Fruit fly (Drosophila melanogaster): ENCODE measurements around the gene CG1529.
A peak's percentile ranks its signal among the peaks of the same experiment; 100 is the strongest.

Gene CG1529

DNA sequence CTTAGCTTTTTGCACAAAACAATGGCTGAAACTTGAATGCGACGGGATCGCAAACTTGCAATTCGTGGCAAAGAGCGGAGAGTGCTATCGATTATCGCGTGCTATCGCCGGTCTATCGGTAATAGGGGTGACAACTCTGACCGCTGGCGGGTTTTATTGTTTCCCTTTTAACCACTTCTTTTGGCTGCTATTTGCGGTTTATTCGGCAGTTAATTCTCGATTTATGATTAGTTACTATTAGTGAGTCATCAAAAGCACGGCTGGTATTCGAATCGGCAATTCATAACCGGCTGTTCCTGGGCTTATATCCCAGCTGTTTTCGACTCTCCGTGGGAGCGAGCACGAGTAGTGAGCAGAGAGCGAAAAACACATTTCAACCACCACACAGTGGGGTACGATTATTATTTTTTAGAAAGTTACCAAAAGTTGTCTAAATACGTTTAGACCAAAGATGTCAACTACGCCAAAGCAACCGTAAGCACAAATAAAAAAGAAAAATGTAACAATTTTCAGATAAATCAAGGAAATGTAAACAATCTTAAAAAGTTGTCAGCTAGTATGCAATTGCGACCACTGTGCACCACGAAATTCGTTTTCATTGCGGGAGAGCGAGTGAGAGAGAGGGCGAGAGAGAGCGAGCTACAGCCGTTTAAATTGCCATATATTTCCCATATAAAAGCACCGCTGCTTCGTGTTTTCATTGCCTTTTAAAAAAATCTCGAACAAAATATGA is 22.3 kb upstream of the CG1529 start, which contains the start of the genes Stt3A and bves (continued):
- TF ChIP-seq knrl (GFP tag; IDR thresholded peaks at IDR 0.05; ENCODE audit: partially characterized antibody) (peak; percentile 64; the same call in 2 of the 3 replicates), CG31441 (GFP tag; IDR thresholded peaks at IDR 0.05) (peak; percentile 98), CG6654 (GFP tag; optimal IDR thresholded peaks at IDR 0.05) (peak; percentile 90), ase (GFP tag; IDR thresholded peaks at IDR 0.05) (peak; percentile 96), nmo (GFP tag; optimal IDR thresholded peaks at IDR 0.05) (peak; percentile 98), Aef1 (GFP tag; IDR thresholded peaks at IDR 0.05) (peak; percentile 94), rib (GFP tag; IDR thresholded peaks at IDR 0.05) (peak; percentile 95), Dref (GFP tag; IDR thresholded peaks at IDR 0.05) (peak; percentile 67), corto (GFP tag; optimal IDR thresholded peaks at IDR 0.05) (peak; percentile 97), cas (GFP tag; IDR thresholded peaks at IDR 0.05) (peak; percentile 93), bcd (GFP tag; optimal IDR thresholded peaks at IDR 0.05) (peak; percentile 97), Hey (tag; optimal IDR thresholded peaks at IDR 0.05) (peak; percentile 90), CG6272 (GFP tag; IDR thresholded peaks at IDR 0.05) (peak; percentile 95), CG18764 (GFP tag; optimal IDR thresholded peaks at IDR 0.05) (peak; percentile 95), CG15514 (GFP tag; optimal IDR thresholded peaks at IDR 0.05) (peak; percentile 94), CG1832 (GFP tag; optimal IDR thresholded peaks at IDR 0.05) (peak; percentile 36), CG13624 (GFP tag; optimal IDR thresholded peaks at IDR 0.05) (peak; percentile 99), Vsx1 (GFP tag; optimal IDR thresholded peaks at IDR 0.05) (peak; percentile 96), NfI (GFP tag; optimal IDR thresholded peaks at IDR 0.05) (peak; percentile 98), CG11723 (GFP tag; optimal IDR thresholded peaks at IDR 0.05) (peak; percentile 98), schlank (tag; optimal IDR thresholded peaks at IDR 0.05) (peak; percentile 97), klu (GFP tag; IDR thresholded peaks at IDR 0.05) (peak; percentile 92), Oli (tag; optimal IDR thresholded peaks at IDR 0.05) (peak; percentile 99), sisA (GFP tag; IDR thresholded peaks at IDR 0.05) (peak; percentile 96), gt (GFP tag; IDR thresholded peaks at IDR 0.05) (peak; percentile 90), kni (GFP tag; optimal IDR thresholded peaks at IDR 0.05) (peak; percentile 86), Max (GFP tag; optimal IDR thresholded peaks at IDR 0.05) (peak; percentile 97), Myb (GFP tag; optimal IDR thresholded peaks at IDR 0.05) (peak; percentile 90), CG33213 (GFP tag; optimal IDR thresholded peaks at IDR 0.05) (peak; percentile 98), CG6175 (GFP tag; IDR thresholded peaks at IDR 0.05) (peak; percentile 93), PHDP (tag; optimal IDR thresholded peaks at IDR 0.05) (peak; percentile 99), CG15601 (tag; optimal IDR thresholded peaks at IDR 0.05) (peak; percentile 98), Hr78 (GFP tag; optimal IDR thresholded peaks at IDR 0.05) (peak in 1 of 2 experiments; percentile 92), CG9215 (GFP tag; IDR thresholded peaks at IDR 0.05) (peak; percentile 93), CG11696 (GFP tag; IDR thresholded peaks at IDR 0.05) (peak; percentile 94), CG10267 (tag; optimal IDR thresholded peaks at IDR 0.05) (peak; percentile 97), btn (GFP tag; optimal IDR thresholded peaks at IDR 0.05) (peak; percentile 97), dysf (GFP tag; IDR thresholded peaks at IDR 0.05) (peak; percentile 98), gcm (GFP tag; optimal IDR thresholded peaks at IDR 0.05) (peak; percentile 99), CG11504 (tag; optimal IDR thresholded peaks at IDR 0.05) (peak; percentile 97), Adf1 (GFP tag; IDR thresholded peaks at IDR 0.05) (peak; percentile 86), Ravus (GFP tag; IDR thresholded peaks at IDR 0.05) (peak; percentile 89), HLH54F (GFP tag; optimal IDR thresholded peaks at IDR 0.05) (peak; percentile 98), eve (GFP tag; optimal IDR thresholded peaks at IDR 0.05) (peak; percentile 75 to 99), phol (tag; optimal IDR thresholded peaks at IDR 0.05) (peak; percentile 97), pb (GFP tag; optimal IDR thresholded peaks at IDR 0.05) (peak; percentile 98), Atf-2 (GFP tag; optimal IDR thresholded peaks at IDR 0.05) (peak; percentile 98), bab2 (GFP tag; optimal IDR thresholded peaks at IDR 0.05) (peak; percentile 98)

Data from whole organism, embryonic.